Fruit fly (Drosophila melanogaster): Measurements from ENCODE around the gene CG34367.

Gene CG34367

DNA sequence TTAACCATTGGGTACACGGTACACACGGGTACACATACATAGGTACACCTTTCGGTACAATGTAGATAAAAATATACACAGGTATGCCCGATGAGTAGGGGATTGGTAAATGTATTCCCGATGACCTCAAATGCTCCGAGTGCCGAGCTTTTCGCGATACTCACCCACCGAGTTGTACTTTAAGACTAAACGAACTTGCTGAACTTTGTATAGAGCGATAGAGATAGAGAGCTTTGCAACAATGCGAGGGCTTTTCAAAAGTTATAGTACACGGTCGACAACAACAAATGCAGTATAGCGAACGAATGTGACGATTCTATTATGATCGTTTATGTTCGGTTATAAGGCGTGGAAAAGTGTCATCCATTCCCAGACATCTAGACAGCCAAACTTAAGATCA lies 32.1 kb downstream of the CG34367 start (continued):
- TF ChIP-seq hkb (optimal IDR thresholded peaks at IDR 0.05) (no peak), hkb (GFP tag; IDR thresholded peaks at IDR 0.05) (peak; percentile 30; the same call in 1 of the 2 replicates), Hr39 (optimal IDR thresholded peaks at IDR 0.05) (no peak), toy (GFP tag; IDR thresholded peaks at IDR 0.05) (no peak), pzg (GFP tag; optimal IDR thresholded peaks at IDR 0.05) (peak; percentile 18), CG15011 (GFP tag; optimal IDR thresholded peaks at IDR 0.05) (no peak), CG17912 (GFP tag; optimal IDR thresholded peaks at IDR 0.05) (peak; percentile 23), CG31224 (GFP tag; IDR thresholded peaks at IDR 0.05) (no peak), Nf-YC (tag; optimal IDR thresholded peaks at IDR 0.05) (peak; percentile 5), caup (GFP tag; optimal IDR thresholded peaks at IDR 0.05; ENCODE audit: severe bottlenecking) (peak; percentile 36), CrebB (tag; optimal IDR thresholded peaks at IDR 0.05) (no peak), repo (GFP tag; optimal IDR thresholded peaks at IDR 0.05) (no peak), dysf (GFP tag; IDR thresholded peaks at IDR 0.05) (no peak), CG14441 (GFP tag; IDR thresholded peaks at IDR 0.05) (no peak; the same call in 1 of the 2 replicates), kay (GFP tag; optimal IDR thresholded peaks at IDR 0.05) (no peak), E2f1 (GFP tag; IDR thresholded peaks at IDR 0.05) (no peak), Aef1 (GFP tag; IDR thresholded peaks at IDR 0.05) (peak; percentile 60; the same call in 2 of the 3 replicates), CG10565 (GFP tag; optimal IDR thresholded peaks at IDR 0.05) (no peak), CG14965 (GFP tag; optimal IDR thresholded peaks at IDR 0.05; ENCODE audit: borderline replicate concordance) (no peak), HLH4C (GFP tag; IDR thresholded peaks at IDR 0.05; ENCODE audit: partially characterized antibody) (no peak), so (GFP tag; IDR thresholded peaks at IDR 0.05) (peak; percentile 58; the same call in 1 of the 3 replicates), CG31365 (tag; optimal IDR thresholded peaks at IDR 0.05) (peak; percentile 17), zen2 (GFP tag; IDR thresholded peaks at IDR 0.05; ENCODE audit: partially characterized antibody) (no peak), B-H1 (GFP tag; IDR thresholded peaks at IDR 0.05) (no peak), ERR (GFP tag; optimal IDR thresholded peaks at IDR 0.05) (no peak), unpg (GFP tag; optimal IDR thresholded peaks at IDR 0.05) (no peak), mirr (GFP tag; optimal IDR thresholded peaks at IDR 0.05) (peak; percentile 91), CG7839 (tag; optimal IDR thresholded peaks at IDR 0.05) (no peak), org-1 (GFP tag; optimal IDR thresholded peaks at IDR 0.05) (no peak), CG3281 (GFP tag; optimal IDR thresholded peaks at IDR 0.05) (no peak), eyg (GFP tag; optimal IDR thresholded peaks at IDR 0.05) (no peak), CG8089 (GFP tag; optimal IDR thresholded peaks at IDR 0.05) (no peak), CG14014 (GFP tag; IDR thresholded peaks at IDR 0.05) (no peak), CG7987 (GFP tag; optimal IDR thresholded peaks at IDR 0.05) (peak; percentile 10), Lhr (GFP tag; optimal IDR thresholded peaks at IDR 0.05) (no peak), Oli (tag; optimal IDR thresholded peaks at IDR 0.05) (no peak), chm (GFP tag; IDR thresholded peaks at IDR 0.05) (no peak), Fer2 (tag; optimal IDR thresholded peaks at IDR 0.05) (no peak), CG6272 (GFP tag; IDR thresholded peaks at IDR 0.05) (no peak), CG3407 (GFP tag; optimal IDR thresholded peaks at IDR 0.05) (no peak), CG16815 (GFP tag; optimal IDR thresholded peaks at IDR 0.05) (no peak), wor (GFP tag; IDR thresholded peaks at IDR 0.05) (no peak), Hmx (GFP tag; optimal IDR thresholded peaks at IDR 0.05) (no peak), Adf1 (GFP tag; IDR thresholded peaks at IDR 0.05) (no peak), CG13123 (GFP tag; optimal IDR thresholded peaks at IDR 0.05) (no peak), CG6765 (GFP tag; optimal IDR thresholded peaks at IDR 0.05) (no peak), CG12299 (tag; optimal IDR thresholded peaks at IDR 0.05) (no peak), CG18262 (tag; optimal IDR thresholded peaks at IDR 0.05) (no peak), CG1024 (GFP tag; IDR thresholded peaks at IDR 0.05) (no peak), CG11695 (GFP tag; IDR thresholded peaks at IDR 0.05) (no peak), grn (GFP tag; optimal IDR thresholded peaks at IDR 0.05) (no peak), jumu (GFP tag; optimal IDR thresholded peaks at IDR 0.05) (no peak), H15 (GFP tag; IDR thresholded peaks at IDR 0.05) (no peak)

Data from whole organism, embryonic.